Fruit fly (Drosophila melanogaster): ENCODE data around the gene CG14106.

- TF ChIP-seq CTCF (GFP tag; optimal IDR thresholded peaks at IDR 0.05): no peak
- no peak for TF ChIP-seq kni (GFP tag; optimal IDR thresholded peaks at IDR 0.05)
- TF ChIP-seq Hand (GFP tag; optimal IDR thresholded peaks at IDR 0.05): no peak
- TF ChIP-seq CG13424 (tag; optimal IDR thresholded peaks at IDR 0.05): no peak
- no peak for TF ChIP-seq rib (GFP tag; IDR thresholded peaks at IDR 0.05)
- TF ChIP-seq Nf-YB (GFP tag; optimal IDR thresholded peaks at IDR 0.05): no peak
- TF ChIP-seq gcm (GFP tag; optimal IDR thresholded peaks at IDR 0.05): no peak
- TF ChIP-seq Gug (GFP tag; IDR thresholded peaks at IDR 0.05): no peak
- TF ChIP-seq CG9215 (GFP tag; IDR thresholded peaks at IDR 0.05): no peak
Observed at dm6 chr3L:13474607-13475006, 49.1 kb upstream of the CG14106 start, which contains the start of gene CG10089.
